Worm (Caenorhabditis elegans) whole organism, L1 larva: ENCODE results near the gene cdr-2.

Experiments used
- C34B4.2 ChIP-seq: sonication (generic microtip); optimal IDR thresholded peaks from 2 replicates; lab custom pipeline; 2017; ENCODE audit warnings: mild to moderate bottlenecking, missing genetic modification characterization, missing compliant biosample characterization
- ama-1 ChIP-seq: fragments of 150-350 bp; optimal IDR thresholded peaks from 2 replicates; lab custom pipeline; 2014
- elt-2 ChIP-seq: sonication (generic microtip); optimal IDR thresholded peaks from 2 replicates; lab custom pipeline; 2016; ENCODE audit warnings: missing genetic modification characterization, mild to moderate bottlenecking, inconsistent platforms, missing compliant biosample characterization, missing genetic modification reagents
- fos-1 ChIP-seq: fragments of 150-350 bp; optimal IDR thresholded peaks from 2 replicates; lab custom pipeline; 2014; ENCODE audit warnings: missing biosample characterization, missing genetic modification characterization
- grh-1 ChIP-seq: fragments of 200-800 bp; sonication (Bioruptor generic); IDR thresholded peaks from 2 replicates; pipeline ENCODE4 v1.3.6; 2022; ENCODE audit warnings: missing genetic modification reagents, missing genetic modification characterization, missing compliant biosample characterization
- hlh-17 ChIP-seq: fragments of 200-800 bp; sonication (Bioruptor generic); optimal IDR thresholded peaks from 2 replicates; lab custom pipeline; 2018; ENCODE audit warnings: missing genetic modification characterization, mild to moderate bottlenecking, missing compliant biosample characterization, moderate library complexity, borderline replicate concordance
- pag-3 ChIP-seq: sonication (generic microtip); optimal IDR thresholded peaks from 2 replicates; lab custom pipeline; 2017; ENCODE audit warnings: missing genetic modification characterization, mild to moderate bottlenecking, missing compliant biosample characterization, antibody characterized with exemption, borderline replicate concordance; ENCODE audit not compliant: insufficient read depth
- snpc-4 ChIP-seq: fragments of 150-350 bp; optimal IDR thresholded peaks from 2 replicates; lab custom pipeline; 2014; ENCODE audit warnings: missing biosample characterization, missing genetic modification characterization
- unc-130 ChIP-seq: fragments of 150-350 bp; optimal IDR thresholded peaks from 2 replicates; lab custom pipeline; 2017; ENCODE audit warnings: missing biosample characterization, missing genetic modification characterization, inconsistent platforms
- unc-62 ChIP-seq: fragments of 150-350 bp; optimal IDR thresholded peaks from 2 replicates; lab custom pipeline; 2014; ENCODE audit warnings: missing biosample characterization, missing genetic modification reagents, missing genetic modification characterization

DNA sequence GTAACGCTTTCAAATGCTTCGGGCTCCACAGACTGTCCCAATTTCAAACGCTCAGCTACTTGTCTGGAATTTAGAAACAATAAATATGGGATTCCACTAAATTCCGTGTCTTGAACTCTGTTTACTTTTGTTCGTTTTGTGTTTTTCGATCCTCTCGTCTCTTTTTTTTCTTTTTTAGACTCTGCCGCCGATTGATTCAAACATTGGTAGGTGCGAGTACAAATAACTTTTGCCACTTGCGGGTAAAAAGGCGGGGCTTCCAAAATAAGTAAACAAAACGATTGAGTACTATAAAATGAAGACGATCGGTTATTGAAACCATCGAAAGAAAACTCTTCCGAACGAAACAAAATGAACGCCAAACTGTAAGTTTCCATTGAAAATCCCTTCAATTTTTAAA is 50.4 kb downstream of the cdr-2 start, which contains the start of gene fipr-2:
- TF ChIP-seq ama-1 (lab: Kevin White, UChicago) (no peak), fos-1 (tag; lab: Kevin White, UChicago) (no peak), unc-62 (no peak), snpc-4 (tag; lab: Kevin White, UChicago) (no peak), C34B4.2 (tag; lab: Kevin White, UChicago) (no peak), grh-1 (no peak), pag-3 (tag; lab: Kevin White, UChicago) (no peak), elt-2 (tag; lab: Kevin White, UChicago) (no peak), hlh-17 (GFP tag; lab: Kevin White, UChicago) (no peak), unc-130 (tag; lab: Kevin White, UChicago) (no peak)
